Fruit fly (Drosophila melanogaster): Measurements from ENCODE around the gene mib2.

The mib2 gene

dm6 chr2L:19023972-19024743 is 10.1 kb upstream of the mib2 start (continued):
- TF ChIP-seq Hr4 (GFP tag; optimal IDR thresholded peaks at IDR 0.05): peak; percentile 48
- TF ChIP-seq OdsH (GFP tag; optimal IDR thresholded peaks at IDR 0.05): peak; percentile 61
- no peak for TF ChIP-seq Gug (GFP tag; IDR thresholded peaks at IDR 0.05)
- TF ChIP-seq acj6 (GFP tag; optimal IDR thresholded peaks at IDR 0.05): peak; percentile 56
- peak; percentile 47 for TF ChIP-seq CG10631 (GFP tag; optimal IDR thresholded peaks at IDR 0.05)
- TF ChIP-seq CG11294 (GFP tag; IDR thresholded peaks at IDR 0.05): no peak; the same call in 1 of the 2 replicates
- no peak for TF ChIP-seq dac (GFP tag; optimal IDR thresholded peaks at IDR 0.05)
- TF ChIP-seq fkh (GFP tag; optimal IDR thresholded peaks at IDR 0.05): no peak
- peak; percentile 39 for TF ChIP-seq Sox14 (GFP tag; optimal IDR thresholded peaks at IDR 0.05)
- peak; percentile 22 for TF ChIP-seq Sox102F (GFP tag; optimal IDR thresholded peaks at IDR 0.05)
- TF ChIP-seq CG34406 (GFP tag; optimal IDR thresholded peaks at IDR 0.05): peak; percentile 48
- TF ChIP-seq Sox15 (GFP tag; optimal IDR thresholded peaks at IDR 0.05): peak; percentile 42
- TF ChIP-seq CG8632 (GFP tag; optimal IDR thresholded peaks at IDR 0.05): peak; percentile 62
- TF ChIP-seq dsx (GFP tag; optimal IDR thresholded peaks at IDR 0.05; ENCODE audit: poor library complexity, severe bottlenecking): peak; percentile 69

DNA sequence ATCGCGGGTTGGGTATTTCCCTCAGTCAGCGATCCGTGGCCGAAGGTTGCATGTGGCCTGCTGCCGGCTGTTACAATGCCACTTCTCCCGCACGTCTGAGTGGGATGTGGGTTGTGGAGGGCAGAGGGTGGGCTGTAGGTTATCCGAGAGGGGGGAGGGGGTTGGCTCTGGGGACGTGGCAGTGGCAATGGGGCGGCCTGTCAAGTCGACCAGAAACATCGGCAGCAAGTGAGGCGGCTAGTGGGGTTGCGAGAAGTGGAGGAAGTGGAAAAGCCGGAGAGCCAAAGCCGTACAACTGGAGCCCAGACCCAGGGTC is 9.5 kb upstream of the mib2 start:
- TF ChIP-seq CG9139 (GFP tag; optimal IDR thresholded peaks at IDR 0.05): no peak
- no peak for TF ChIP-seq CG11762 (GFP tag; optimal IDR thresholded peaks at IDR 0.05; ENCODE audit: insufficient read depth)
- no peak for TF ChIP-seq OdsH (GFP tag; optimal IDR thresholded peaks at IDR 0.05)
- peak in 1 of 2 experiments; percentile 9 for TF ChIP-seq ss (GFP tag; optimal IDR thresholded peaks at IDR 0.05)
- TF ChIP-seq Hr38 (GFP tag; optimal IDR thresholded peaks at IDR 0.05): no peak
- no peak for TF ChIP-seq pdm3 (GFP tag; optimal IDR thresholded peaks at IDR 0.05)
- TF ChIP-seq esn (GFP tag; optimal IDR thresholded peaks at IDR 0.05): no peak
- TF ChIP-seq CG8119 (GFP tag; IDR thresholded peaks at IDR 0.05): no peak
- no peak for TF ChIP-seq Sox15 (GFP tag; optimal IDR thresholded peaks at IDR 0.05)
- TF ChIP-seq CG4318 (GFP tag; optimal IDR thresholded peaks at IDR 0.05): no peak
- TF ChIP-seq fd59A (GFP tag; optimal IDR thresholded peaks at IDR 0.05): no peak
- no peak for TF ChIP-seq CG10669 (GFP tag; optimal IDR thresholded peaks at IDR 0.05)
- peak; percentile 6 for TF ChIP-seq dsx (GFP tag; optimal IDR thresholded peaks at IDR 0.05; ENCODE audit: poor library complexity, severe bottlenecking)
- no peak for TF ChIP-seq fd85E (GFP tag; optimal IDR thresholded peaks at IDR 0.05)

DNA sequence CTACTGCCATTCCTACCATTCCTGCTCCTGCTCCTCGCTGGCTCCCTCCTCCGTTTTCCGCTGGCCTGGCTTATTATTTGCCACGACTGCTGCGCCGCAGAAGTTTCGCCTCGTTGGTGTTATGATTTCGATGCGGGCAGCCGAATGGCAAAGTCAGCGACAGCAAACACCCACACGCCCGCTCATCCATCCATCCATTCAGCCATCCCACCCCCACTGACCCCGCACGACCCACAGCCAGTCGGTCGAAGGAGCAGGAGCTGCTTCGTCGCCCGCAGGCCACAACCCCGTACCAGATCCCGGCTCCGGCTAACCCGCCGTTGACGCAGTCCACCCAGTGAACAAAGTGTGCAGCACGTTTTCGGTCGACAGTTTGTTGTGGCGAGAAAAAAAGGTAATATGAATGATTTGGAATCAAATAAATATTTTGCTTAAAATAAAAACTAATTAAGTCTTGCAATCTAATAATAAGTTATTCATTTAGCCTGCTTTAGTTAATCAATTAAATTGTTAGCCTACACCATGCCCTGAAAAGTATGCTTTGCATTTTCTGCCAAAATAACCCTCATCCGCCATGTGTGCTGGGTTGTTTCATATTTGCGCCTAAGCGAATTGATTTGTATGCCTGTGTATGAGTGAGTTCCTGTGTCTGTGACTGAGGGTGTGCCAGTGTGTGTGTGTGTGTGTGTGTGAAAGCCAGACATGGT is 7.6 kb upstream of the mib2 start:
- TF ChIP-seq CG3032 (tag; optimal IDR thresholded peaks at IDR 0.05) (peak; percentile 70), pdm3 (GFP tag; optimal IDR thresholded peaks at IDR 0.05) (peak; percentile 58), net (GFP tag; optimal IDR thresholded peaks at IDR 0.05) (peak; percentile 20), CG6808 (GFP tag; optimal IDR thresholded peaks at IDR 0.05) (peak; percentile 71), Blimp-1 (GFP tag; optimal IDR thresholded peaks at IDR 0.05) (no peak), CG8319 (GFP tag; optimal IDR thresholded peaks at IDR 0.05) (no peak), CG4318 (GFP tag; optimal IDR thresholded peaks at IDR 0.05) (peak; percentile 11), eg (GFP tag; IDR thresholded peaks at IDR 0.05) (0 out of 3 replicates have a peak, but pooled peaks have one; percentile 21), Hr4 (GFP tag; optimal IDR thresholded peaks at IDR 0.05) (peak; percentile 21), Ets96B (tag; optimal IDR thresholded peaks at IDR 0.05) (peak; percentile 73), dac (GFP tag; optimal IDR thresholded peaks at IDR 0.05) (no peak), CG6854 (GFP tag; optimal IDR thresholded peaks at IDR 0.05) (no peak), cyc (GFP tag; optimal IDR thresholded peaks at IDR 0.05) (peak; percentile 9), Hr39 (GFP tag; optimal IDR thresholded peaks at IDR 0.05) (peak; percentile 16), esn (GFP tag; optimal IDR thresholded peaks at IDR 0.05) (peak; percentile 48), svp (GFP tag) (peak; percentile 69), CG11762 (GFP tag; optimal IDR thresholded peaks at IDR 0.05; ENCODE audit: insufficient read depth) (peak; percentile 6), achi (GFP tag; optimal IDR thresholded peaks at IDR 0.05) (peak; percentile 27), Sox15 (GFP tag; optimal IDR thresholded peaks at IDR 0.05) (peak; percentile 33), topi (GFP tag; optimal IDR thresholded peaks at IDR 0.05) (peak; percentile 25), CG31627 (GFP tag; optimal IDR thresholded peaks at IDR 0.05) (peak; percentile 33), CG34406 (GFP tag; optimal IDR thresholded peaks at IDR 0.05) (peak; percentile 47), fd59A (GFP tag; optimal IDR thresholded peaks at IDR 0.05) (peak; percentile 66), Hr38 (GFP tag; optimal IDR thresholded peaks at IDR 0.05) (no peak), CG11902 (GFP tag; optimal IDR thresholded peaks at IDR 0.05) (peak; percentile 5), Lpt (GFP tag; optimal IDR thresholded peaks at IDR 0.05) (no peak), dsx (GFP tag; optimal IDR thresholded peaks at IDR 0.05; ENCODE audit: poor library complexity, severe bottlenecking) (peak; percentile 71), CG10669 (GFP tag; optimal IDR thresholded peaks at IDR 0.05) (peak; percentile 76), CG3919 (GFP tag; optimal IDR thresholded peaks at IDR 0.05) (peak; percentile 30), Smox (GFP tag; optimal IDR thresholded peaks at IDR 0.05) (peak; percentile 44), Eip78C (GFP tag) (peak; percentile 86)
